Fruit fly (Drosophila melanogaster): ENCODE results near the gene Pcd.
A peak's percentile ranks its signal among the peaks of the same experiment; 100 is the strongest.

Pcd gene

dm6 chr3R:29765267-29766095 lies 42.5 kb downstream of the Pcd start, which contains the start of gene kay:
TSS of gene kay (plus strand) at chr3R:29765995.
- TF ChIP-seq CrebA (GFP tag; optimal IDR thresholded peaks at IDR 0.05; ENCODE audit: borderline replicate concordance), result peak; percentile 58
- no peak for TF ChIP-seq Abd-B (GFP tag; optimal IDR thresholded peaks at IDR 0.05)
- no peak for TF ChIP-seq woc (GFP tag; optimal IDR thresholded peaks at IDR 0.05)
- TF ChIP-seq Rel (GFP tag; optimal IDR thresholded peaks at IDR 0.05), result no peak
- peak; percentile 84 for TF ChIP-seq Rel (tag; optimal IDR thresholded peaks at IDR 0.05)
- peak; percentile 16 for TF ChIP-seq br (GFP tag; optimal IDR thresholded peaks at IDR 0.05)
- peak; percentile 31 for TF ChIP-seq Dif (GFP tag; optimal IDR thresholded peaks at IDR 0.05; ENCODE audit: partially characterized antibody)
- TF ChIP-seq GATAd (GFP tag; optimal IDR thresholded peaks at IDR 0.05), result no peak
- no peak for TF ChIP-seq N (GFP tag; optimal IDR thresholded peaks at IDR 0.05)
- peak; percentile 6 for TF ChIP-seq Vsx2 (GFP tag; optimal IDR thresholded peaks at IDR 0.05; ENCODE audit: partially characterized antibody)
- TF ChIP-seq Jra (GFP tag; optimal IDR thresholded peaks at IDR 0.05), result peak; percentile 15
- no peak for TF ChIP-seq OdsH (GFP tag; optimal IDR thresholded peaks at IDR 0.05)
- no peak for TF ChIP-seq Dfd (GFP tag; optimal IDR thresholded peaks at IDR 0.05)
- no peak for TF ChIP-seq foxo (GFP tag; optimal IDR thresholded peaks at IDR 0.05)
- TF ChIP-seq sv (GFP tag; optimal IDR thresholded peaks at IDR 0.05), result no peak
- TF ChIP-seq h (GFP tag; optimal IDR thresholded peaks at IDR 0.05), result peak; percentile 32
- no peak for TF ChIP-seq CG32264 (GFP tag; optimal IDR thresholded peaks at IDR 0.05)
- peak; percentile 63 for TF ChIP-seq pan (optimal IDR thresholded peaks at IDR 0.05)
- TF ChIP-seq ey (GFP tag; optimal IDR thresholded peaks at IDR 0.05), result no peak
- TF ChIP-seq psq (GFP tag; optimal IDR thresholded peaks at IDR 0.05), result peak; percentile 29
- no peak for TF ChIP-seq dsf (GFP tag; optimal IDR thresholded peaks at IDR 0.05; ENCODE audit: borderline replicate concordance)
- no peak for TF ChIP-seq sage (GFP tag; optimal IDR thresholded peaks at IDR 0.05)
- no peak for TF ChIP-seq jim (GFP tag; optimal IDR thresholded peaks at IDR 0.05)
- TF ChIP-seq Sp1 (GFP tag; optimal IDR thresholded peaks at IDR 0.05), result peak; percentile 38
- TF ChIP-seq Mio (GFP tag; optimal IDR thresholded peaks at IDR 0.05), result no peak

dm6 chr3R:29767236-29767635 lies 44.3 kb downstream of the Pcd start:
- TF ChIP-seq tai (GFP tag; optimal IDR thresholded peaks at IDR 0.05) (no peak), sage (GFP tag; optimal IDR thresholded peaks at IDR 0.05) (no peak), Dif (GFP tag; optimal IDR thresholded peaks at IDR 0.05; ENCODE audit: partially characterized antibody) (no peak), jim (GFP tag; optimal IDR thresholded peaks at IDR 0.05) (no peak), Dfd (GFP tag; optimal IDR thresholded peaks at IDR 0.05) (peak; percentile 91), CG32264 (GFP tag; optimal IDR thresholded peaks at IDR 0.05) (no peak), Mio (GFP tag; optimal IDR thresholded peaks at IDR 0.05) (no peak)

dm6 chr3R:29770930-29771329 lies 48.0 kb downstream of the Pcd start:
- TF ChIP-seq h (GFP tag; optimal IDR thresholded peaks at IDR 0.05), result no peak
- no peak for TF ChIP-seq jim (GFP tag; optimal IDR thresholded peaks at IDR 0.05)
- no peak for TF ChIP-seq CG9705 (GFP tag; optimal IDR thresholded peaks at IDR 0.05)
- TF ChIP-seq woc (GFP tag; optimal IDR thresholded peaks at IDR 0.05), result no peak
- no peak for TF ChIP-seq Vsx2 (GFP tag; optimal IDR thresholded peaks at IDR 0.05; ENCODE audit: partially characterized antibody)
- TF ChIP-seq usp (GFP tag; optimal IDR thresholded peaks at IDR 0.05), result no peak
- TF ChIP-seq rgr (GFP tag; optimal IDR thresholded peaks at IDR 0.05), result no peak
- no peak for TF ChIP-seq sv (GFP tag; optimal IDR thresholded peaks at IDR 0.05)
- no peak for TF ChIP-seq Sp1 (GFP tag; optimal IDR thresholded peaks at IDR 0.05)
- no peak for TF ChIP-seq ey (GFP tag; optimal IDR thresholded peaks at IDR 0.05)
- no peak for TF ChIP-seq dmrt93B (GFP tag; optimal IDR thresholded peaks at IDR 0.05)
- no peak for TF ChIP-seq Abd-B (GFP tag; optimal IDR thresholded peaks at IDR 0.05)
- no peak for TF ChIP-seq Dfd (GFP tag; optimal IDR thresholded peaks at IDR 0.05)
- TF ChIP-seq pan (optimal IDR thresholded peaks at IDR 0.05), result no peak
- TF ChIP-seq Mio (GFP tag; optimal IDR thresholded peaks at IDR 0.05), result no peak
- TF ChIP-seq Hr78 (GFP tag; optimal IDR thresholded peaks at IDR 0.05), result no peak
- no peak for TF ChIP-seq tai (GFP tag; optimal IDR thresholded peaks at IDR 0.05)

- TF ChIP-seq brk (GFP tag; optimal IDR thresholded peaks at IDR 0.05) (no peak), CrebA (GFP tag; optimal IDR thresholded peaks at IDR 0.05; ENCODE audit: borderline replicate concordance) (peak; percentile 45), Rel (GFP tag; optimal IDR thresholded peaks at IDR 0.05) (no peak), Rel (tag; optimal IDR thresholded peaks at IDR 0.05) (peak; percentile 82)
These were observed 48.7 kb downstream of the Pcd start for dm6 chr3R:29771645-29772089.

Data from whole organism, wandering third instar larva.